Fruit fly (Drosophila melanogaster) whole organism, adult: ENCODE data around the gene nkd.

ENCODE experiments used
- CG11617 ChIP-seq: fragments of 200-800 bp; sonication (Bioruptor generic); optimal IDR thresholded peaks from 2 replicates; lab custom pipeline; 2017; ENCODE audit warnings: mild to moderate bottlenecking, missing biosample characterization, missing genetic modification reagents, missing genetic modification characterization
- CG12768 ChIP-seq: fragments of 200-800 bp; sonication (Bioruptor generic); optimal IDR thresholded peaks from 2 replicates; lab custom pipeline; 2017; ENCODE audit warnings: missing biosample characterization, missing genetic modification characterization, mild to moderate bottlenecking, moderate library complexity, missing genetic modification reagents
- CG14711 ChIP-seq: fragments of 200-800 bp; sonication (Bioruptor generic); optimal IDR thresholded peaks from 2 replicates; lab custom pipeline; 2018; ENCODE audit warnings: missing biosample characterization, mild to moderate bottlenecking, missing genetic modification characterization, moderate library complexity
- CG1620 ChIP-seq: fragments of 200-800 bp; sonication (Bioruptor generic); optimal IDR thresholded peaks from 2 replicates; lab custom pipeline; 2016; ENCODE audit warnings: missing biosample characterization, missing genetic modification characterization
- CG33017 ChIP-seq: fragments of 200-800 bp; sonication (Bioruptor generic); optimal IDR thresholded peaks from 2 replicates; lab custom pipeline; 2018; ENCODE audit warnings: missing biosample characterization, mild to moderate bottlenecking, missing genetic modification characterization, moderate library complexity
- CG5204 ChIP-seq: fragments of 200-800 bp; sonication (Bioruptor generic); optimal IDR thresholded peaks from 2 replicates; lab custom pipeline; 2016; ENCODE audit warnings: missing biosample characterization, missing genetic modification characterization
- CG7045 ChIP-seq: fragments of 200-800 bp; sonication (Bioruptor generic); optimal IDR thresholded peaks from 2 replicates; lab custom pipeline; 2017; ENCODE audit warnings: missing biosample characterization, mild to moderate bottlenecking, missing genetic modification characterization
- CG7101 ChIP-seq: fragments of 200-800 bp; sonication (Bioruptor generic); optimal IDR thresholded peaks from 2 replicates; lab custom pipeline; 2018; ENCODE audit warnings: missing biosample characterization, mild to moderate bottlenecking, missing genetic modification characterization, moderate library complexity
- Clk ChIP-seq: fragments of 200-800 bp; sonication (Bioruptor generic); optimal IDR thresholded peaks from 2 replicates; lab custom pipeline; 2017; ENCODE audit warnings: missing biosample characterization, missing genetic modification characterization
- Crg-1 ChIP-seq: fragments of 200-800 bp; sonication (Bioruptor generic); optimal IDR thresholded peaks from 2 replicates; lab custom pipeline; 2016; ENCODE audit warnings: missing biosample characterization, missing genetic modification characterization
- Hr96 ChIP-seq: fragments of 200-800 bp; sonication (Bioruptor generic); optimal IDR thresholded peaks from 2 replicates; lab custom pipeline; 2016; ENCODE audit warnings: missing biosample characterization, missing genetic modification characterization
- Mnt ChIP-seq: fragments of 200-800 bp; sonication (Bioruptor generic); optimal IDR thresholded peaks from 2 replicates; lab custom pipeline; 2016; ENCODE audit warnings: missing biosample characterization, mild to moderate bottlenecking, missing genetic modification characterization
- bab1 ChIP-seq: fragments of 200-800 bp; sonication (Bioruptor generic); optimal IDR thresholded peaks from 3 replicates; lab custom pipeline; 2019; ENCODE audit warnings: missing biosample characterization, mild to moderate bottlenecking, missing genetic modification characterization, moderate library complexity
- cic ChIP-seq: fragments of 200-800 bp; sonication (Bioruptor generic); optimal IDR thresholded peaks from 2 replicates; lab custom pipeline; 2017; ENCODE audit warnings: missing biosample characterization, mild to moderate bottlenecking, missing genetic modification characterization, moderate library complexity
- cnc ChIP-seq, 2 experiments: fragments of >200 bp; optimal IDR thresholded peaks; 2 replicates each; lab custom pipeline; 2017
- kay ChIP-seq: fragments of 200-800 bp; sonication (Bioruptor generic); peaks from one replicate; lab custom pipeline; 2016; ENCODE audit warnings: missing biosample characterization, missing genetic modification characterization, borderline replicate concordance
- ovo ChIP-seq: fragments of 200-800 bp; sonication (Bioruptor generic); optimal IDR thresholded peaks from 2 replicates; lab custom pipeline; 2016; ENCODE audit warnings: missing biosample characterization, missing genetic modification characterization
- pad ChIP-seq: fragments of 200-800 bp; sonication (Bioruptor generic); optimal IDR thresholded peaks from 3 replicates; lab custom pipeline; 2017; ENCODE audit warnings: missing biosample characterization, missing genetic modification characterization, mild to moderate bottlenecking, moderate library complexity, missing genetic modification reagents
- tj ChIP-seq: fragments of 200-800 bp; sonication (Bioruptor generic); optimal IDR thresholded peaks from 3 replicates; lab custom pipeline; 2017; ENCODE audit warnings: missing biosample characterization, mild to moderate bottlenecking, missing genetic modification characterization, moderate library complexity
- toe ChIP-seq: fragments of 200-800 bp; sonication (Bioruptor generic); optimal IDR thresholded peaks from 2 replicates; lab custom pipeline; 2016; ENCODE audit warnings: missing biosample characterization, missing genetic modification characterization

Gene nkd

dm6 chr3L:19087369-19088275 lies 42.4 kb upstream of the nkd start:
- TF ChIP-seq toe (no peak), CG33017 (tag; lab: Kevin White, UChicago) (peak; percentile 21), CG7045 (GFP tag; lab: Kevin White, UChicago) (peak; percentile 28)

- TF ChIP-seq CG5204 (GFP tag; lab: Kevin White, UChicago) (peak; percentile 76), Clk (GFP tag; lab: Kevin White, UChicago) (peak; percentile 89), CG7045 (GFP tag; lab: Kevin White, UChicago) (peak; percentile 94), kay (GFP tag; lab: Kevin White, UChicago) (peak; percentile 97), bab1 (GFP tag; lab: Kevin White, UChicago) (peak; percentile 86), Crg-1 (GFP tag; lab: Kevin White, UChicago) (peak; percentile 71), cic (peak; percentile 88), toe (peak; percentile 58), CG1620 (GFP tag; lab: Kevin White, UChicago) (no peak), Mnt (GFP tag; lab: Kevin White, UChicago) (peak; percentile 40), tj (GFP tag; lab: Kevin White, UChicago) (peak; percentile 70), CG14711 (tag; lab: Kevin White, UChicago) (peak; percentile 87), pad (GFP tag; lab: Kevin White, UChicago) (peak; percentile 84), CG11617 (GFP tag; lab: Kevin White, UChicago) (peak; percentile 96), cnc (optimal IDR thresholded peaks at IDR 0.05; lab: Kevin White, UChicago) (no peak), CG33017 (tag; lab: Kevin White, UChicago) (peak; percentile 96), Hr96 (GFP tag; lab: Kevin White, UChicago) (peak; percentile 34), CG12768 (peak; percentile 96), CG7101 (tag; lab: Kevin White, UChicago) (peak; percentile 94), ovo (GFP tag; lab: Kevin White, UChicago) (peak; percentile 29)
These were observed 41.3 kb upstream of the nkd start, which contains the start of gene Mkp3 for dm6 chr3L:19086364-19087200. Gene Mkp3 (minus strand): TSS chr3L:19086426.

dm6 chr3L:19085688-19086363 lies 40.6 kb upstream of the nkd start:
- TF ChIP-seq tj (GFP tag; lab: Kevin White, UChicago) (no peak), cic (peak; percentile 41)

dm6 chr3L:19083126-19083525 lies 37.9 kb upstream of the nkd start:
- no peak for TF ChIP-seq CG14711 (tag; lab: Kevin White, UChicago)
- TF ChIP-seq CG12768 = no peak
- no peak for TF ChIP-seq CG7045 (GFP tag; lab: Kevin White, UChicago)
- no peak for TF ChIP-seq CG7101 (tag; lab: Kevin White, UChicago)
- no peak for TF ChIP-seq CG33017 (tag; lab: Kevin White, UChicago)
- no peak for TF ChIP-seq cnc (optimal IDR thresholded peaks at IDR 0.05; lab: Kevin White, UChicago)
- TF ChIP-seq CG5204 (GFP tag; lab: Kevin White, UChicago) = no peak
- TF ChIP-seq Crg-1 (GFP tag; lab: Kevin White, UChicago) = no peak
- TF ChIP-seq pad (GFP tag; lab: Kevin White, UChicago) = no peak
- no peak for TF ChIP-seq CG11617 (GFP tag; lab: Kevin White, UChicago)

dm6 chr3L:19080926-19081700 lies 35.9 kb upstream of the nkd start:
- TF ChIP-seq toe (no peak), bab1 (GFP tag; lab: Kevin White, UChicago) (no peak), cnc (optimal IDR thresholded peaks at IDR 0.05; lab: Kevin White, UChicago) (no peak), CG14711 (tag; lab: Kevin White, UChicago) (no peak), Hr96 (GFP tag; lab: Kevin White, UChicago) (no peak), ovo (GFP tag; lab: Kevin White, UChicago) (no peak), Mnt (GFP tag; lab: Kevin White, UChicago) (no peak), pad (GFP tag; lab: Kevin White, UChicago) (no peak), CG7045 (GFP tag; lab: Kevin White, UChicago) (no peak), CG11617 (GFP tag; lab: Kevin White, UChicago) (no peak), CG1620 (GFP tag; lab: Kevin White, UChicago) (no peak), tj (GFP tag; lab: Kevin White, UChicago) (no peak), CG5204 (GFP tag; lab: Kevin White, UChicago) (no peak), cic (no peak)
